Worm (Caenorhabditis elegans) whole organism, late embryonic: ENCODE data around the gene srh-222.

Source experiments
- C38D4.7 ChIP-seq: fragments of 200-800 bp; sonication (Bioruptor generic); optimal IDR thresholded peaks from 2 replicates; lab custom pipeline; 2018; ENCODE audit warnings: mild to moderate bottlenecking, missing genetic modification characterization, moderate library complexity, missing compliant biosample characterization
- K09A11.1 ChIP-seq: sonication (generic microtip); optimal IDR thresholded peaks from 2 replicates; lab custom pipeline; 2017; ENCODE audit warnings: antibody characterized with exemption, mild to moderate bottlenecking, missing genetic modification characterization, missing compliant biosample characterization; ENCODE audit not compliant: insufficient read depth
- ahr-1 ChIP-seq: sonication (generic microtip); optimal IDR thresholded peaks from 2 replicates; lab custom pipeline; 2016; ENCODE audit warnings: missing genetic modification characterization, missing compliant biosample characterization
- ama-1 ChIP-seq: fragments of 150-350 bp; optimal IDR thresholded peaks from 2 replicates; lab custom pipeline; 2014
- ceh-19 ChIP-seq: fragments of 200-800 bp; sonication (Bioruptor generic); optimal IDR thresholded peaks from 2 replicates; lab custom pipeline; 2018; ENCODE audit warnings: mild to moderate bottlenecking, missing genetic modification characterization, missing compliant biosample characterization
- ceh-22 ChIP-seq: sonication (generic microtip); optimal IDR thresholded peaks from 2 replicates; lab custom pipeline; 2017; ENCODE audit warnings: missing biosample characterization, missing genetic modification characterization
- ceh-31 ChIP-seq: sonication (generic microtip); optimal IDR thresholded peaks from 2 replicates; lab custom pipeline; 2016; ENCODE audit warnings: missing genetic modification characterization, missing compliant biosample characterization
- ceh-34 ChIP-seq: sonication (generic microtip); optimal IDR thresholded peaks from 2 replicates; lab custom pipeline; 2016; ENCODE audit warnings: mild to moderate bottlenecking, missing genetic modification characterization, missing compliant biosample characterization
- ceh-6 ChIP-seq: fragments of 200-800 bp; sonication (Bioruptor generic); optimal IDR thresholded peaks from 2 replicates; lab custom pipeline; 2018; ENCODE audit warnings: mild to moderate bottlenecking, missing genetic modification characterization, missing compliant biosample characterization
- dmd-4 ChIP-seq: sonication (generic microtip); optimal IDR thresholded peaks from 2 replicates; lab custom pipeline; 2016; ENCODE audit warnings: borderline replicate concordance, missing genetic modification characterization, missing compliant biosample characterization
- elt-2 ChIP-seq: sonication (generic microtip); optimal IDR thresholded peaks from 2 replicates; lab custom pipeline; 2016; ENCODE audit warnings: missing genetic modification reagents, missing genetic modification characterization, missing compliant biosample characterization
- eyg-1 ChIP-seq: sonication (generic microtip); optimal IDR thresholded peaks from 2 replicates; lab custom pipeline; 2016; ENCODE audit warnings: missing genotype, missing genetic modification characterization, missing compliant biosample characterization
- gmeb-2 ChIP-seq: sonication (generic microtip); optimal IDR thresholded peaks from 2 replicates; lab custom pipeline; 2016; ENCODE audit warnings: missing genetic modification characterization, inconsistent platforms, missing compliant biosample characterization
- hlh-15 ChIP-seq: sonication (generic microtip); optimal IDR thresholded peaks from 2 replicates; lab custom pipeline; 2016; ENCODE audit warnings: missing genetic modification characterization, missing compliant biosample characterization
- hlh-30 ChIP-seq: sonication (generic microtip); optimal IDR thresholded peaks from 2 replicates; lab custom pipeline; 2017; ENCODE audit warnings: antibody characterized with exemption, missing genetic modification characterization, missing compliant biosample characterization; ENCODE audit not compliant: insufficient read depth
- hlh-6 ChIP-seq: sonication (generic microtip); optimal IDR thresholded peaks from 2 replicates; lab custom pipeline; 2016; ENCODE audit warnings: missing genotype, missing genetic modification characterization, missing compliant biosample characterization
- hlh-8 ChIP-seq: sonication (generic microtip); optimal IDR thresholded peaks from 2 replicates; lab custom pipeline; 2016; ENCODE audit warnings: missing genotype, missing genetic modification characterization, missing compliant biosample characterization
- lim-6 ChIP-seq: sonication (generic microtip); optimal IDR thresholded peaks from 2 replicates; lab custom pipeline; 2016; ENCODE audit warnings: missing genetic modification characterization, missing compliant biosample characterization
- madf-2 ChIP-seq: sonication (generic microtip); optimal IDR thresholded peaks from 2 replicates; lab custom pipeline; 2017; ENCODE audit warnings: missing genetic modification characterization, missing compliant biosample characterization
- mec-3 ChIP-seq: sonication (generic microtip); optimal IDR thresholded peaks from 2 replicates; lab custom pipeline; 2016; ENCODE audit warnings: borderline replicate concordance, missing genetic modification characterization, missing compliant biosample characterization
- nfya-1 ChIP-seq: sonication (generic microtip); optimal IDR thresholded peaks from 2 replicates; lab custom pipeline; 2017; ENCODE audit warnings: missing genetic modification characterization, mild to moderate bottlenecking, missing compliant biosample characterization, antibody characterized with exemption, moderate library complexity
- npax-4 ChIP-seq: sonication (generic microtip); optimal IDR thresholded peaks from 2 replicates; lab custom pipeline; 2016; ENCODE audit warnings: missing genetic modification characterization, missing compliant biosample characterization
- odd-2 ChIP-seq: sonication (generic microtip); optimal IDR thresholded peaks from 2 replicates; lab custom pipeline; 2017; ENCODE audit warnings: antibody characterized with exemption, mild to moderate bottlenecking, missing genetic modification characterization, missing compliant biosample characterization
- pag-3 ChIP-seq: sonication (generic microtip); optimal IDR thresholded peaks from 2 replicates; lab custom pipeline; 2016; ENCODE audit warnings: missing compliant biosample characterization, missing genetic modification characterization, borderline replicate concordance
- pax-1 ChIP-seq: fragments of 150-350 bp; optimal IDR thresholded peaks from 2 replicates; lab custom pipeline; 2014; ENCODE audit warnings: missing biosample characterization, missing genetic modification characterization
- pqm-1 ChIP-seq: sonication (generic microtip); optimal IDR thresholded peaks from 2 replicates; lab custom pipeline; 2016; ENCODE audit warnings: missing genetic modification characterization, missing compliant biosample characterization
- pros-1 ChIP-seq: fragments of 150-350 bp; optimal IDR thresholded peaks from 2 replicates; lab custom pipeline; 2014; ENCODE audit warnings: missing biosample characterization, missing genetic modification reagents, missing genetic modification characterization
- rnt-1 ChIP-seq: sonication (generic microtip); optimal IDR thresholded peaks from 2 replicates; lab custom pipeline; 2016; ENCODE audit warnings: missing genetic modification characterization, missing compliant biosample characterization
- sdc-2 ChIP-seq: sonication (generic microtip); optimal IDR thresholded peaks from 2 replicates; lab custom pipeline; 2016; ENCODE audit warnings: missing genotype, missing genetic modification characterization, missing compliant biosample characterization
- syd-9 ChIP-seq: sonication (generic microtip); optimal IDR thresholded peaks from 2 replicates; lab custom pipeline; 2016; ENCODE audit warnings: mild to moderate bottlenecking, missing genetic modification characterization, moderate library complexity, missing compliant biosample characterization
- tbx-7 ChIP-seq: sonication (generic microtip); optimal IDR thresholded peaks from 2 replicates; lab custom pipeline; 2016; ENCODE audit warnings: missing genotype, missing genetic modification characterization, missing compliant biosample characterization
- unc-3 ChIP-seq, 2 experiments: fragments of 200-800 bp in 1 of 2; sonication (Bioruptor generic) in 1 of 2; sonication (generic microtip) in 1 of 2; conservative IDR thresholded peaks in 1 of 2; optimal IDR thresholded peaks in 1 of 2; 2 replicates each; pipeline versions ENCODE4 v1.3.6 to Lab custom; 2016 to 2022; ENCODE audit warnings: missing compliant biosample characterization in 2 of 2, missing genetic modification characterization in 2 of 2, missing genetic modification reagents in 1 of 2
- unc-42 ChIP-seq: sonication (generic microtip); optimal IDR thresholded peaks from 2 replicates; lab custom pipeline; 2016; ENCODE audit warnings: missing genotype, missing genetic modification characterization, missing compliant biosample characterization
- unc-55 ChIP-seq: sonication (generic microtip); optimal IDR thresholded peaks from 2 replicates; lab custom pipeline; 2017; ENCODE audit warnings: missing biosample characterization, missing genetic modification reagents, missing genetic modification characterization
- unc-86 ChIP-seq: sonication (generic microtip); optimal IDR thresholded peaks from 2 replicates; lab custom pipeline; 2016; ENCODE audit warnings: missing genetic modification characterization, missing compliant biosample characterization
- zip-5 ChIP-seq: sonication (generic microtip); optimal IDR thresholded peaks from 2 replicates; lab custom pipeline; 2016; ENCODE audit warnings: missing genetic modification characterization, missing compliant biosample characterization
- ztf-16 ChIP-seq: sonication (generic microtip); optimal IDR thresholded peaks from 2 replicates; lab custom pipeline; 2017; ENCODE audit warnings: missing genetic modification characterization, missing compliant biosample characterization

The srh-222 gene

ce11 chrIV:3988132-3988531 lies 8.5 kb downstream of the srh-222 start:
- TF ChIP-seq rnt-1 (no peak), odd-2 (no peak), nfya-1 (no peak), eyg-1 (tag; lab: Kevin White, UChicago) (no peak), ceh-19 (GFP tag; lab: Kevin White, UChicago) (no peak), ceh-34 (tag; lab: Kevin White, UChicago) (no peak)

ce11 chrIV:3988638-3989152 lies 9.1 kb downstream of the srh-222 start, which contains the start of gene clec-78:
TSS of gene clec-78 (plus strand) at chrIV:3989102.
- TF ChIP-seq nfya-1 (no peak), npax-4 (tag; lab: Kevin White, UChicago) (no peak), mec-3 (tag; lab: Kevin White, UChicago) (no peak), elt-2 (peak; percentile 100), ztf-16 (tag; lab: Kevin White, UChicago) (no peak), ceh-31 (tag; lab: Kevin White, UChicago) (no peak), lim-6 (tag; lab: Kevin White, UChicago) (no peak), pros-1 (tag; lab: Kevin White, UChicago) (no peak), unc-42 (tag; lab: Kevin White, UChicago) (no peak), hlh-30 (no peak), zip-5 (tag; lab: Kevin White, UChicago) (peak; percentile 5), hlh-6 (tag; lab: Kevin White, UChicago) (no peak), dmd-4 (no peak), madf-2 (tag; lab: Kevin White, UChicago) (no peak), syd-9 (tag; lab: Kevin White, UChicago) (no peak), C38D4.7 (GFP tag; lab: Kevin White, UChicago) (no peak), hlh-15 (tag; lab: Kevin White, UChicago) (no peak), eyg-1 (tag; lab: Kevin White, UChicago) (no peak), ahr-1 (tag; lab: Kevin White, UChicago) (no peak), pqm-1 (tag; lab: Kevin White, UChicago) (peak; percentile 83)
- TF ChIP-seq, all 69 proteins: peak for 3

- TF ChIP-seq tbx-7 (tag; lab: Kevin White, UChicago) (no peak), pag-3 (tag; lab: Kevin White, UChicago) (no peak), sdc-2 (tag; lab: Kevin White, UChicago) (no peak), pqm-1 (tag; lab: Kevin White, UChicago) (no peak), C38D4.7 (GFP tag; lab: Kevin White, UChicago) (no peak), ama-1 (lab: Kevin White, UChicago) (no peak), K09A11.1 (no peak), ceh-6 (no peak), syd-9 (tag; lab: Kevin White, UChicago) (no peak), ahr-1 (tag; lab: Kevin White, UChicago) (no peak), dmd-4 (no peak)
Measured at ce11 chrIV:3993292-3993691, 13.7 kb downstream of the srh-222 start, which contains the start of gene F47C12.6. TSS of gene F47C12.6 (minus strand) at chrIV:3993392.

ce11 chrIV:3994318-3994717 lies 14.7 kb downstream of the srh-222 start, which contains the start of gene F47C12.13:
TSS of gene F47C12.13 (minus strand) at chrIV:3994418.
- TF ChIP-seq unc-86 (no peak), ceh-22 (tag; lab: Kevin White, UChicago) (no peak), unc-3 (GFP tag; conservative IDR thresholded peaks at IDR 0.05; lab: Robert Waterston, UW) (no peak), unc-3 (tag; optimal IDR thresholded peaks at IDR 0.05; lab: Kevin White, UChicago) (no peak), hlh-15 (tag; lab: Kevin White, UChicago) (no peak), npax-4 (tag; lab: Kevin White, UChicago) (no peak), unc-55 (no peak), ceh-34 (tag; lab: Kevin White, UChicago) (no peak), pax-1 (tag; lab: Kevin White, UChicago) (no peak), C38D4.7 (GFP tag; lab: Kevin White, UChicago) (no peak), gmeb-2 (no peak), nfya-1 (no peak), madf-2 (tag; lab: Kevin White, UChicago) (no peak), hlh-8 (tag; lab: Kevin White, UChicago) (no peak)
